Worm (Caenorhabditis elegans): ENCODE data around the gene K06A9.3.

Gene K06A9.3

ce11 chrX:1502914-1503313 is 32.2 kb downstream of the K06A9.3 start:
- TF ChIP-seq fkh-2 (tag; optimal IDR thresholded peaks at IDR 0.05) (no peak), nhr-28 (tag; optimal IDR thresholded peaks at IDR 0.05) (no peak), nhr-23 (tag; optimal IDR thresholded peaks at IDR 0.05) (no peak), skn-1 (tag; optimal IDR thresholded peaks at IDR 0.05) (no peak), ztf-11 (tag; optimal IDR thresholded peaks at IDR 0.05) (no peak), lsy-12 (tag; optimal IDR thresholded peaks at IDR 0.05) (no peak), daf-12 (tag; optimal IDR thresholded peaks at IDR 0.05) (no peak), sea-2 (GFP tag; optimal IDR thresholded peaks at IDR 0.05) (no peak), nhr-77 (tag; optimal IDR thresholded peaks at IDR 0.05) (no peak), elt-1 (tag; optimal IDR thresholded peaks at IDR 0.05) (no peak), mml-1 (tag; optimal IDR thresholded peaks at IDR 0.05) (no peak), nhr-11 (tag; optimal IDR thresholded peaks at IDR 0.05) (no peak), ama-1 (optimal IDR thresholded peaks at IDR 0.05) (no peak), fos-1 (tag; optimal IDR thresholded peaks at IDR 0.05) (no peak), ceh-9 (tag; optimal IDR thresholded peaks at IDR 0.05) (no peak)

ce11 chrX:1502490-1502889 is 32.7 kb downstream of the K06A9.3 start, which contains the start of gene F09E10.1:
Gene F09E10.1 (plus strand): TSS chrX:1502790.
- no peak for TF ChIP-seq R02D3.7 (tag; optimal IDR thresholded peaks at IDR 0.05)
- no peak for TF ChIP-seq mdl-1 (tag; optimal IDR thresholded peaks at IDR 0.05)
- TF ChIP-seq pha-4 (tag; optimal IDR thresholded peaks at IDR 0.05): no peak
- TF ChIP-seq nhr-237 (tag; optimal IDR thresholded peaks at IDR 0.05): no peak
- TF ChIP-seq egl-27 (tag; optimal IDR thresholded peaks at IDR 0.05): no peak
- no peak for TF ChIP-seq aly-2 (tag; optimal IDR thresholded peaks at IDR 0.05)
- TF ChIP-seq nhr-23 (tag; optimal IDR thresholded peaks at IDR 0.05): no peak
- TF ChIP-seq jun-1 (tag; optimal IDR thresholded peaks at IDR 0.05): no peak
- TF ChIP-seq lsy-12 (tag; optimal IDR thresholded peaks at IDR 0.05): no peak
- TF ChIP-seq nhr-25 (tag; optimal IDR thresholded peaks at IDR 0.05): no peak
- TF ChIP-seq nhr-12 (tag; optimal IDR thresholded peaks at IDR 0.05): no peak
- no peak for TF ChIP-seq hmg-11 (tag; optimal IDR thresholded peaks at IDR 0.05)
- no peak for TF ChIP-seq nhr-28 (tag; optimal IDR thresholded peaks at IDR 0.05)
- TF ChIP-seq lin-39 (tag; optimal IDR thresholded peaks at IDR 0.05): no peak
- no peak for TF ChIP-seq lin-15B (tag; optimal IDR thresholded peaks at IDR 0.05)
- TF ChIP-seq fkh-10 (GFP tag; optimal IDR thresholded peaks at IDR 0.05): no peak
- TF ChIP-seq elt-3 (tag; optimal IDR thresholded peaks at IDR 0.05): no peak
- no peak for TF ChIP-seq egl-5 (tag; optimal IDR thresholded peaks at IDR 0.05)
- no peak for TF ChIP-seq sea-2 (GFP tag; optimal IDR thresholded peaks at IDR 0.05)

ce11 chrX:1501752-1502151 is 33.4 kb downstream of the K06A9.3 start, which contains the start of gene F09E10.7:
Gene F09E10.7 (minus strand): TSS chrX:1501852.
- TF ChIP-seq ceh-82 (tag; optimal IDR thresholded peaks at IDR 0.05) (no peak), eor-1 (tag; optimal IDR thresholded peaks at IDR 0.05) (no peak), ceh-16 (tag; optimal IDR thresholded peaks at IDR 0.05) (no peak), tbx-2 (tag; optimal IDR thresholded peaks at IDR 0.05) (no peak), lin-39 (tag; optimal IDR thresholded peaks at IDR 0.05) (no peak), daf-12 (tag; optimal IDR thresholded peaks at IDR 0.05) (no peak), hmg-11 (tag; optimal IDR thresholded peaks at IDR 0.05) (no peak), fos-1 (tag; optimal IDR thresholded peaks at IDR 0.05) (no peak), lin-15B (tag; optimal IDR thresholded peaks at IDR 0.05) (no peak), fkh-10 (GFP tag; optimal IDR thresholded peaks at IDR 0.05) (no peak), lsy-12 (tag; optimal IDR thresholded peaks at IDR 0.05) (no peak), ZK546.5 (tag; optimal IDR thresholded peaks at IDR 0.05) (no peak), R02D3.7 (tag; optimal IDR thresholded peaks at IDR 0.05) (no peak), elt-3 (tag; optimal IDR thresholded peaks at IDR 0.05) (no peak), ceh-9 (tag; optimal IDR thresholded peaks at IDR 0.05) (no peak), ztf-4 (tag; optimal IDR thresholded peaks at IDR 0.05) (no peak), nhr-25 (tag; optimal IDR thresholded peaks at IDR 0.05) (no peak), egl-5 (tag; optimal IDR thresholded peaks at IDR 0.05) (no peak), nhr-67 (tag; optimal IDR thresholded peaks at IDR 0.05) (no peak), mdl-1 (tag; optimal IDR thresholded peaks at IDR 0.05) (no peak)

- TF ChIP-seq fkh-10 (GFP tag; optimal IDR thresholded peaks at IDR 0.05): no peak
- TF ChIP-seq elt-3 (tag; optimal IDR thresholded peaks at IDR 0.05): no peak
- TF ChIP-seq mml-1 (tag; optimal IDR thresholded peaks at IDR 0.05): no peak
- no peak for TF ChIP-seq skn-1 (tag; optimal IDR thresholded peaks at IDR 0.05)
- TF ChIP-seq pqm-1 (tag; optimal IDR thresholded peaks at IDR 0.05): no peak
- no peak for TF ChIP-seq nhr-11 (tag; optimal IDR thresholded peaks at IDR 0.05)
- no peak for TF ChIP-seq nhr-76 (tag; optimal IDR thresholded peaks at IDR 0.05)
- no peak for TF ChIP-seq zag-1 (tag; optimal IDR thresholded peaks at IDR 0.05)
Observed at ce11 chrX:1499499-1499898, 35.7 kb downstream of the K06A9.3 start.

Measured in whole organism, L3 larva.